Worm (Caenorhabditis elegans): ENCODE results near the gene Y49E10.30.
"Not testable (repeated sequence)": the region's sequence is repeated elsewhere in the genome, so short reads cannot be mapped to it uniquely, and the experiment has no call there.

DNA sequence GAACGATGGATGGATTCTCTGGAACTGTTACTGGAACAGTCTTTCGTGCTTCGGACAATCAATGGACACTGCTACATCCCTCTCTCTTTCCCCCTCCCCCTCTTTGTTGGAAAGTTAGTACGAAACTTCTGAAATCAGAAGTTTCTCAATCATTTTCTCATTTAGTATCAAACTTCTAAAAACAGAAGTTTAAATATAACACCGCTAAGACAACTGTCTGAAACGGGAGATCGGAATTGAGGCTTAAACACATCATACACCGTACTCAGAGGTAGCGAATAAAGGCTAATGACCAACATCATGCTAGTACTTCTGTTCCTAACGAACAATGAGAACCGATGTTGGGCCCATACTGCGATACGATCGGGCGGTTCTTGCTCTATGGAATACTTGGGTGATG is at the start of gene Y49E10.30:
- not testable (repeated sequence) for TF ChIP-seq mxl-1 (tag; optimal IDR thresholded peaks at IDR 0.05); lsl-1 (GFP tag; optimal IDR thresholded peaks at IDR 0.05); ama-1 (optimal IDR thresholded peaks at IDR 0.05); ama-1 (GFP tag; optimal IDR thresholded peaks at IDR 0.05); nhr-90 (tag; optimal IDR thresholded peaks at IDR 0.05); ztf-22 (GFP tag; optimal IDR thresholded peaks at IDR 0.05); C06A6.2 (GFP tag; conservative IDR thresholded peaks at IDR 0.05)
